Worm (Caenorhabditis elegans) whole organism, midembryonic: ENCODE measurements around the gene clec-137.
A peak's percentile ranks its signal among the peaks of the same experiment; 100 is the strongest.

Source experiments
- T22C8.4 ChIP-seq: fragments of 200-800 bp; sonication (Bioruptor generic); IDR thresholded peaks from 2 replicates; pipeline ENCODE4 v1.3.6; 2022; ENCODE audit warnings: missing genetic modification characterization, missing compliant biosample characterization
- cog-1 ChIP-seq: sonication (generic microtip); optimal IDR thresholded peaks from 2 replicates; lab custom pipeline; 2016; ENCODE audit warnings: missing genetic modification characterization, missing compliant biosample characterization
- flt-1 ChIP-seq: fragments of 200-800 bp; sonication (Bioruptor generic); IDR thresholded peaks from 2 replicates; pipeline ENCODE4 v1.3.6; 2022; ENCODE audit warnings: missing genetic modification characterization, missing compliant biosample characterization
- klf-2 ChIP-seq: fragments of 200-800 bp; sonication (Bioruptor generic); conservative IDR thresholded peaks from 2 replicates; pipeline ENCODE4 v1.3.6; 2022; ENCODE audit warnings: missing genetic modification reagents, missing genetic modification characterization, missing compliant biosample characterization
- med-1 ChIP-seq: sonication (generic microtip); optimal IDR thresholded peaks from 2 replicates; lab custom pipeline; 2017; ENCODE audit warnings: missing genetic modification characterization, mild to moderate bottlenecking, missing compliant biosample characterization, antibody characterized with exemption, missing genetic modification reagents; ENCODE audit not compliant: insufficient read depth
- ref-1 ChIP-seq: fragments of 200-800 bp; sonication (Bioruptor generic); conservative IDR thresholded peaks from 2 replicates; pipeline ENCODE4 v1.3.6; 2022; ENCODE audit warnings: missing genetic modification reagents, missing genetic modification characterization, missing compliant biosample characterization
- tab-1 ChIP-seq: fragments of 200-800 bp; sonication (Bioruptor generic); IDR thresholded peaks from 2 replicates; pipeline ENCODE4 v1.3.6; 2022; ENCODE audit warnings: missing genetic modification characterization, missing compliant biosample characterization
- ztf-23 ChIP-seq: fragments of 200-800 bp; sonication (Bioruptor generic); IDR thresholded peaks from 2 replicates; pipeline ENCODE4 v1.3.6; 2022; ENCODE audit warnings: missing genetic modification reagents, missing genetic modification characterization, missing compliant biosample characterization
- ztf-29 ChIP-seq: fragments of 200-800 bp; sonication (Bioruptor generic); IDR thresholded peaks from 2 replicates; pipeline ENCODE4 v1.3.6; 2022; ENCODE audit warnings: missing genetic modification reagents, missing genetic modification characterization, missing compliant biosample characterization

The clec-137 gene

ce11 chrII:4579375-4579774 lies 38.5 kb downstream of the clec-137 start:
- TF ChIP-seq ztf-23 (GFP tag; lab: Robert Waterston, UW) (no peak), cog-1 (tag; lab: Kevin White, UChicago) (no peak), tab-1 (GFP tag; lab: Robert Waterston, UW) (no peak), klf-2 (GFP tag; lab: Robert Waterston, UW) (no peak), ztf-29 (no peak), med-1 (GFP tag; lab: Kevin White, UChicago) (no peak), ref-1 (GFP tag; lab: Robert Waterston, UW) (no peak), T22C8.4 (no peak), flt-1 (no peak)

ce11 chrII:4577391-4577790 lies 40.5 kb downstream of the clec-137 start:
- TF ChIP-seq ztf-29 = no peak
- TF ChIP-seq klf-2 (GFP tag; lab: Robert Waterston, UW) = no peak
- TF ChIP-seq ref-1 (GFP tag; lab: Robert Waterston, UW) = no peak
- no peak for TF ChIP-seq tab-1 (GFP tag; lab: Robert Waterston, UW)
- TF ChIP-seq ztf-23 (GFP tag; lab: Robert Waterston, UW) = no peak
- TF ChIP-seq cog-1 (tag; lab: Kevin White, UChicago) = no peak
- TF ChIP-seq flt-1 = no peak
- no peak for TF ChIP-seq T22C8.4
- TF ChIP-seq med-1 (GFP tag; lab: Kevin White, UChicago) = no peak

- no peak for TF ChIP-seq med-1 (GFP tag; lab: Kevin White, UChicago)
- no peak for TF ChIP-seq ztf-23 (GFP tag; lab: Robert Waterston, UW)
- no peak for TF ChIP-seq cog-1 (tag; lab: Kevin White, UChicago)
- no peak for TF ChIP-seq flt-1
- no peak for TF ChIP-seq T22C8.4
- TF ChIP-seq ztf-29 = no peak
- TF ChIP-seq klf-2 (GFP tag; lab: Robert Waterston, UW) = no peak
- no peak for TF ChIP-seq ref-1 (GFP tag; lab: Robert Waterston, UW)
- no peak for TF ChIP-seq tab-1 (GFP tag; lab: Robert Waterston, UW)
Measured at ce11 chrII:4575579-4575978, 42.3 kb downstream of the clec-137 start.

ce11 chrII:4574658-4575057 lies 43.2 kb downstream of the clec-137 start:
- TF ChIP-seq T22C8.4 = no peak
- no peak for TF ChIP-seq ztf-29
- TF ChIP-seq flt-1 = no peak
- no peak for TF ChIP-seq med-1 (GFP tag; lab: Kevin White, UChicago)
- TF ChIP-seq klf-2 (GFP tag; lab: Robert Waterston, UW) = no peak

- TF ChIP-seq ztf-23 (GFP tag; lab: Robert Waterston, UW) = no peak
- TF ChIP-seq T22C8.4 = no peak
- no peak for TF ChIP-seq med-1 (GFP tag; lab: Kevin White, UChicago)
- no peak for TF ChIP-seq ref-1 (GFP tag; lab: Robert Waterston, UW)
Measured at ce11 chrII:4573084-4573483, 44.8 kb downstream of the clec-137 start.

ce11 chrII:4572579-4572978 lies 45.3 kb downstream of the clec-137 start:
- TF ChIP-seq flt-1 = no peak
- TF ChIP-seq ztf-29 = no peak
- TF ChIP-seq med-1 (GFP tag; lab: Kevin White, UChicago) = no peak
- TF ChIP-seq T22C8.4 = no peak
- no peak for TF ChIP-seq ztf-23 (GFP tag; lab: Robert Waterston, UW)
- no peak for TF ChIP-seq ref-1 (GFP tag; lab: Robert Waterston, UW)
- no peak for TF ChIP-seq klf-2 (GFP tag; lab: Robert Waterston, UW)

- TF ChIP-seq med-1 (GFP tag; lab: Kevin White, UChicago) (no peak), ztf-29 (no peak), ztf-23 (GFP tag; lab: Robert Waterston, UW) (no peak), ref-1 (GFP tag; lab: Robert Waterston, UW) (no peak), tab-1 (GFP tag; lab: Robert Waterston, UW) (no peak), klf-2 (GFP tag; lab: Robert Waterston, UW) (no peak), cog-1 (tag; lab: Kevin White, UChicago) (no peak), T22C8.4 (no peak), flt-1 (no peak)
Measured at ce11 chrII:4571868-4572267, 46.0 kb downstream of the clec-137 start, which contains the start of gene vab-1. TSS of gene vab-1 (plus strand) at chrII:4572000.

ce11 chrII:4571112-4571511 lies 46.8 kb downstream of the clec-137 start:
- TF ChIP-seq flt-1 (0 out of 2 replicates have a peak, but pooled peaks have one; percentile 48), cog-1 (tag; lab: Kevin White, UChicago) (no peak), ztf-23 (GFP tag; lab: Robert Waterston, UW) (peak; percentile 54; the same call in 1 of the 2 replicates), ztf-29 (no peak), ref-1 (GFP tag; lab: Robert Waterston, UW) (no peak)
